Worm (Caenorhabditis elegans) whole organism, early embryonic: ENCODE measurements around the gene ipla-3.

Source experiments
- B0310.2 ChIP-seq: sonication (generic microtip); optimal IDR thresholded peaks from 2 replicates; lab custom pipeline; 2016; ENCODE audit warnings: mild to moderate bottlenecking, missing genetic modification characterization, missing compliant biosample characterization
- ama-1 ChIP-seq: fragments of 150-350 bp; optimal IDR thresholded peaks from 2 replicates; lab custom pipeline; 2014
- ceh-13 ChIP-seq: fragments of 200-800 bp; sonication (Bioruptor generic); optimal IDR thresholded peaks from 2 replicates; lab custom pipeline; 2018; ENCODE audit warnings: mild to moderate bottlenecking, missing genetic modification characterization, missing compliant biosample characterization
- ceh-36 ChIP-seq: sonication (generic microtip); optimal IDR thresholded peaks from 2 replicates; lab custom pipeline; 2016; ENCODE audit warnings: missing genetic modification characterization, inconsistent platforms, missing compliant biosample characterization
- ets-7 ChIP-seq: sonication (generic microtip); optimal IDR thresholded peaks from 2 replicates; lab custom pipeline; 2016; ENCODE audit warnings: missing genotype, missing genetic modification characterization, missing compliant biosample characterization
- flt-1 ChIP-seq: fragments of 200-800 bp; sonication (Bioruptor generic); IDR thresholded peaks from 2 replicates; pipeline ENCODE4 v1.3.6; 2022; ENCODE audit warnings: missing genetic modification characterization, missing compliant biosample characterization
- hmg-4 ChIP-seq: fragments of 200-800 bp; sonication (Bioruptor generic); optimal IDR thresholded peaks from 2 replicates; lab custom pipeline; 2018; ENCODE audit warnings: mild to moderate bottlenecking, missing genetic modification characterization, missing compliant biosample characterization
- pes-1 ChIP-seq: fragments of 200-800 bp; sonication (Bioruptor generic); IDR thresholded peaks from 2 replicates; pipeline ENCODE4 v1.3.6; 2022; ENCODE audit warnings: missing genetic modification reagents, missing genetic modification characterization, missing compliant biosample characterization
- tbx-11 ChIP-seq: fragments of 200-800 bp; sonication (Bioruptor generic); IDR thresholded peaks from 2 replicates; pipeline ENCODE4 v1.3.6; 2022; ENCODE audit warnings: missing genetic modification characterization, missing compliant biosample characterization
- tbx-37 ChIP-seq: fragments of 200-800 bp; sonication (Bioruptor generic); conservative IDR thresholded peaks from 2 replicates; pipeline ENCODE4 v1.3.6; 2022; ENCODE audit warnings: missing genetic modification reagents, missing genetic modification characterization, missing compliant biosample characterization
- tra-4 ChIP-seq: sonication (generic microtip); optimal IDR thresholded peaks from 2 replicates; lab custom pipeline; 2017; ENCODE audit warnings: missing genetic modification characterization, missing compliant biosample characterization

- TF ChIP-seq ama-1 (lab: Kevin White, UChicago) (no peak), B0310.2 (tag; lab: Kevin White, UChicago) (no peak), flt-1 (GFP tag; lab: Robert Waterston, UW) (no peak), ceh-13 (no peak), ets-7 (no peak), tra-4 (no peak), hmg-4 (GFP tag; lab: Kevin White, UChicago) (no peak), pes-1 (no peak), ceh-36 (tag; lab: Kevin White, UChicago) (no peak), tbx-11 (GFP tag; lab: Robert Waterston, UW) (no peak), tbx-37 (GFP tag; lab: Robert Waterston, UW) (no peak)
These were observed 16.1 kb downstream of the ipla-3 start for ce11 chrV:20712994-20713326.
